Worm (Caenorhabditis elegans) whole organism, mixed stage, embryonic: ENCODE results near the gene T18D3.1.

Source experiments
- bed-3 ChIP-seq: fragments of 200-800 bp; sonication (Bioruptor generic); optimal IDR thresholded peaks from 3 replicates; lab custom pipeline; 2018; ENCODE audit warnings: mild to moderate bottlenecking, missing genetic modification characterization, moderate library complexity, missing compliant biosample characterization
- blmp-1 ChIP-seq: fragments of 150-350 bp; optimal IDR thresholded peaks from 2 replicates; lab custom pipeline; 2014; ENCODE audit warnings: missing biosample characterization, missing genetic modification characterization
- ceh-39 ChIP-seq: fragments of 150-350 bp; optimal IDR thresholded peaks from 2 replicates; lab custom pipeline; 2014; ENCODE audit warnings: missing biosample characterization, missing genetic modification characterization
- ceh-43 ChIP-seq: fragments of 200-800 bp; sonication (Bioruptor generic); optimal IDR thresholded peaks from 2 replicates; lab custom pipeline; 2018; ENCODE audit warnings: mild to moderate bottlenecking, missing genetic modification characterization, moderate library complexity, missing compliant biosample characterization
- ceh-83 ChIP-seq: fragments of 200-800 bp; sonication (Bioruptor generic); optimal IDR thresholded peaks from 2 replicates; lab custom pipeline; 2018; ENCODE audit warnings: mild to moderate bottlenecking, missing genetic modification characterization, missing compliant biosample characterization
- ces-1 ChIP-seq: fragments of 150-350 bp; optimal IDR thresholded peaks from 2 replicates; lab custom pipeline; 2014; ENCODE audit warnings: missing biosample characterization, missing genetic modification reagents, missing genetic modification characterization
- cnd-1 ChIP-seq: fragments of 200-800 bp; sonication (Bioruptor generic); optimal IDR thresholded peaks from 2 replicates; lab custom pipeline; 2018; ENCODE audit warnings: mild to moderate bottlenecking, missing genetic modification characterization, missing compliant biosample characterization
- elt-1 ChIP-seq: sonication (generic microtip); optimal IDR thresholded peaks from 2 replicates; lab custom pipeline; 2017; ENCODE audit warnings: missing genetic modification characterization, mild to moderate bottlenecking, missing compliant biosample characterization, antibody characterized with exemption, moderate library complexity, borderline replicate concordance; ENCODE audit not compliant: insufficient read depth
- elt-3 ChIP-seq: fragments of 150-350 bp; optimal IDR thresholded peaks from 2 replicates; lab custom pipeline; 2014; ENCODE audit warnings: missing biosample characterization, missing genetic modification characterization
- ham-2 ChIP-seq: fragments of 200-800 bp; sonication (Bioruptor generic); optimal IDR thresholded peaks from 2 replicates; lab custom pipeline; 2018; ENCODE audit warnings: mild to moderate bottlenecking, missing genetic modification characterization, missing compliant biosample characterization
- hlh-1 ChIP-seq: fragments of 150-350 bp; optimal IDR thresholded peaks from 2 replicates; lab custom pipeline; 2014; ENCODE audit warnings: missing biosample characterization, missing genetic modification reagents, missing genetic modification characterization
- lin-13 ChIP-seq: fragments of 150-350 bp; optimal IDR thresholded peaks from 2 replicates; lab custom pipeline; 2014; ENCODE audit warnings: missing biosample characterization, missing genetic modification characterization
- lin-32 ChIP-seq: fragments of 200-800 bp; sonication (Bioruptor generic); optimal IDR thresholded peaks from 2 replicates; lab custom pipeline; 2018; ENCODE audit warnings: mild to moderate bottlenecking, missing genetic modification characterization, missing compliant biosample characterization
- lsy-2 ChIP-seq: fragments of 150-350 bp; optimal IDR thresholded peaks from 2 replicates; lab custom pipeline; 2014; ENCODE audit warnings: missing biosample characterization, missing genetic modification characterization
- mab-5 ChIP-seq: fragments of 150-350 bp; optimal IDR thresholded peaks from 2 replicates; lab custom pipeline; 2014; ENCODE audit warnings: missing biosample characterization, missing genetic modification characterization
- mep-1 ChIP-seq: fragments of 150-350 bp; optimal IDR thresholded peaks from 2 replicates; lab custom pipeline; 2017; ENCODE audit warnings: missing biosample characterization, missing genetic modification reagents, missing genetic modification characterization, inconsistent platforms
- mls-2 ChIP-seq: sonication (generic microtip); optimal IDR thresholded peaks from 2 replicates; lab custom pipeline; 2016; ENCODE audit warnings: mild to moderate bottlenecking, missing genetic modification characterization, moderate library complexity, missing compliant biosample characterization
- nhr-2 ChIP-seq: fragments of 150-350 bp; optimal IDR thresholded peaks from 2 replicates; lab custom pipeline; 2014; ENCODE audit warnings: missing biosample characterization, missing genetic modification characterization
- nhr-28 ChIP-seq: fragments of 150-350 bp; optimal IDR thresholded peaks from 2 replicates; lab custom pipeline; 2014; ENCODE audit warnings: missing biosample characterization, missing genetic modification characterization
- nhr-76 ChIP-seq: sonication (generic microtip); optimal IDR thresholded peaks from 2 replicates; lab custom pipeline; 2017; ENCODE audit warnings: missing biosample characterization, missing genetic modification characterization
- pha-4 ChIP-seq: fragments of 150-350 bp; optimal IDR thresholded peaks from 2 replicates; lab custom pipeline; 2018; ENCODE audit warnings: missing biosample characterization, missing genetic modification reagents, missing genetic modification characterization
- sem-2 ChIP-seq: fragments of 200-800 bp; sonication (Bioruptor generic); optimal IDR thresholded peaks from 2 replicates; lab custom pipeline; 2018; ENCODE audit warnings: mild to moderate bottlenecking, missing genetic modification characterization, missing compliant biosample characterization
- snpc-4 ChIP-seq: fragments of 150-350 bp; optimal IDR thresholded peaks from 2 replicates; lab custom pipeline; 2014; ENCODE audit warnings: missing biosample characterization, missing genetic modification characterization
- sptf-1 ChIP-seq: sonication (generic microtip); optimal IDR thresholded peaks from 2 replicates; lab custom pipeline; 2017; ENCODE audit warnings: mild to moderate bottlenecking, missing genetic modification characterization, moderate library complexity, missing compliant biosample characterization
- tbx-8 ChIP-seq: fragments of 200-800 bp; sonication (Bioruptor generic); optimal IDR thresholded peaks from 2 replicates; lab custom pipeline; 2018; ENCODE audit warnings: mild to moderate bottlenecking, missing genetic modification characterization, moderate library complexity, missing compliant biosample characterization
- unc-120 ChIP-seq: sonication (generic microtip); optimal IDR thresholded peaks from 2 replicates; lab custom pipeline; 2017; ENCODE audit warnings: missing genetic modification characterization, missing compliant biosample characterization; ENCODE audit not compliant: poor library complexity, severe bottlenecking
- unc-62 ChIP-seq: fragments of 150-350 bp; optimal IDR thresholded peaks from 2 replicates; lab custom pipeline; 2014; ENCODE audit warnings: missing biosample characterization, missing genetic modification reagents, missing genetic modification characterization
- zip-8 ChIP-seq: fragments of 150-350 bp; optimal IDR thresholded peaks from 2 replicates; lab custom pipeline; 2014; ENCODE audit warnings: missing biosample characterization, missing genetic modification characterization
- ztf-11 ChIP-seq: fragments of 150-350 bp; optimal IDR thresholded peaks from 2 replicates; lab custom pipeline; 2014; ENCODE audit warnings: missing biosample characterization, missing genetic modification characterization

Gene T18D3.1

ce11 chrX:12435246-12435645 is 19.3 kb upstream of the T18D3.1 start:
- no peak for TF ChIP-seq nhr-2 (tag; lab: Kevin White, UChicago)
- no peak for TF ChIP-seq sptf-1 (tag; lab: Kevin White, UChicago)
- no peak for TF ChIP-seq mls-2 (tag; lab: Kevin White, UChicago)
- TF ChIP-seq snpc-4 (tag; lab: Kevin White, UChicago) = no peak
- no peak for TF ChIP-seq ztf-11 (tag; lab: Kevin White, UChicago)
- TF ChIP-seq nhr-76 (tag; lab: Kevin White, UChicago) = no peak
- TF ChIP-seq pha-4 (tag; lab: Kevin White, UChicago) = no peak
- TF ChIP-seq ceh-43 = no peak
- no peak for TF ChIP-seq elt-1 (tag; lab: Kevin White, UChicago)
- no peak for TF ChIP-seq cnd-1 (tag; lab: Kevin White, UChicago)
- TF ChIP-seq unc-120 (tag; lab: Kevin White, UChicago) = no peak
- no peak for TF ChIP-seq unc-62 (GFP tag; lab: Kevin White, UChicago)
- TF ChIP-seq elt-3 = no peak
- TF ChIP-seq ceh-39 (tag; lab: Kevin White, UChicago) = no peak
- TF ChIP-seq mep-1 (tag; lab: Kevin White, UChicago) = no peak
- no peak for TF ChIP-seq ceh-83 (GFP tag; lab: Kevin White, UChicago)
- no peak for TF ChIP-seq zip-8 (tag; lab: Kevin White, UChicago)
- no peak for TF ChIP-seq lin-32 (GFP tag; lab: Kevin White, UChicago)
- no peak for TF ChIP-seq ces-1 (GFP tag; lab: Kevin White, UChicago)

ce11 chrX:12436486-12436885 is 18.1 kb upstream of the T18D3.1 start:
- TF ChIP-seq sptf-1 (tag; lab: Kevin White, UChicago) (no peak), mab-5 (tag; lab: Kevin White, UChicago) (no peak), ham-2 (GFP tag; lab: Kevin White, UChicago) (no peak), nhr-28 (tag; lab: Kevin White, UChicago) (no peak), sem-2 (GFP tag; lab: Kevin White, UChicago) (no peak), ztf-11 (tag; lab: Kevin White, UChicago) (no peak), cnd-1 (tag; lab: Kevin White, UChicago) (no peak), lsy-2 (tag; lab: Kevin White, UChicago) (no peak), unc-62 (GFP tag; lab: Kevin White, UChicago) (no peak), tbx-8 (GFP tag; lab: Kevin White, UChicago) (no peak), nhr-76 (tag; lab: Kevin White, UChicago) (no peak), elt-3 (no peak), hlh-1 (tag; lab: Kevin White, UChicago) (no peak), bed-3 (GFP tag; lab: Kevin White, UChicago) (no peak), mep-1 (tag; lab: Kevin White, UChicago) (no peak)

DNA sequence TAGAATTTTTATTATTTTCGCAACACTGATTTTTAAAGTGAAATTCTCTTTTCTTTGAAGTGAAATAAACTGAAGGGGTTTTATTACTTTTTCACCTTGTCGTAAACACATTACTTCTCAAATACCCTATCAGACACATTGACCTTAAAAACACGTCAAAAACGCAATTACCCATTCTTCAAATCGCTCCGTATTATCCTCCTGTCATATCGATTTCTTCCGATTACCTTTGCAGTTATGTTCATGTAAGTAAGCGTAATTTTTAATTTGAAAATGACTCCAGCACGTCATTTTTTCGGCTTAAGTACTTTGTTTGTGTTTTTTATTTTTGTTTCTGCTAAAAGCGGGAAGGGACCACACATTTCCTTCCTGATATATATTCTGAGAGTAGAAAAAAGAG is 16.3 kb upstream of the T18D3.1 start:
- TF ChIP-seq nhr-2 (tag; lab: Kevin White, UChicago) (no peak), ztf-11 (tag; lab: Kevin White, UChicago) (no peak), nhr-28 (tag; lab: Kevin White, UChicago) (no peak)

DNA sequence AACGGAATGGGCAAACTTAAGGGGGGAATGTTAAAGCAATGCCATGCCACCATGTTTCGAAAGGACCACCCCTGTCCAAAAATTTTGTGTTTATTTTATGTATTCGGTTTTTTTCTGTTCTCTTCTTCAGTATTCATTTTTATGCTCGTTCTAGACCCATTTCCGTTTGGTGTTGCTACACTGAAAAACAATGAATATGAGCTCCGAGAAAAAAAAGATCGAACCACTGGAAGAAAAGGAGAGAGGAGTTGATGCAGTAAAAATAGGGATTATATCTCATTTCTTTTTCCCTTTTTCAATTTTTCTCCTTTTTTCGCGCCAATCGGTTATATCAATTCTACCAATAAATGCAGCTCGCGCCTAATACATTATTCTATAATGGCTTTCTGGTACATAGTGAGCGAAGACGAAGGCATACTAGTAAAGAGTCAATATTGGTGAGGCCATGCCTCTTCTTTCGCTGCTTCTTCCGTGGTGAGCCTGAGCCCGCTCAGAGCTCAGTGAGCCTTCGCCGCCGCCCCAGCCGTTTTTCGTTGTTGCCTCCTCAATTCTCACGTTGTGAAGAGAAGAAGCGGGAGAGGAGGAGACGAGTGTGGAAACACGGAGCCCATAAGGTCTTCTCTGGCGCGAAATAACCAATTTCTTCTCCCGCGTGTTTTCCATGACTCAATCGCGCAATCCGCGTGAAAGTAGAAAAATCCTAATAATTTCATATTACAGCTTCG is 14.4 kb upstream of the T18D3.1 start:
- TF ChIP-seq elt-3 (no peak), ceh-83 (GFP tag; lab: Kevin White, UChicago) (no peak), mab-5 (tag; lab: Kevin White, UChicago) (no peak), lsy-2 (tag; lab: Kevin White, UChicago) (no peak)

- TF ChIP-seq unc-120 (tag; lab: Kevin White, UChicago) (no peak), ceh-43 (no peak), nhr-28 (tag; lab: Kevin White, UChicago) (no peak), ces-1 (GFP tag; lab: Kevin White, UChicago) (no peak), ham-2 (GFP tag; lab: Kevin White, UChicago) (no peak), sem-2 (GFP tag; lab: Kevin White, UChicago) (no peak), blmp-1 (tag; lab: Kevin White, UChicago) (no peak), lin-13 (tag; lab: Kevin White, UChicago) (no peak)
Observed at ce11 chrX:12444423-12444822, 10.1 kb upstream of the T18D3.1 start.
